Fruit fly (Drosophila melanogaster) whole organism, pupa: ENCODE measurements around the gene VhaM9.7-b.

ENCODE experiments used
- CG10348 ChIP-seq: fragments of 200-800 bp; sonication (Bioruptor generic); IDR thresholded peaks from 2 replicates; pipeline ENCODE4 v1.3.6; 2022; ENCODE audit warnings: missing biosample characterization, missing genetic modification characterization
- CG12605 ChIP-seq: fragments of 200-800 bp; sonication (Bioruptor generic); IDR thresholded peaks from 2 replicates; pipeline ENCODE4 v1.3.6; 2022; ENCODE audit warnings: missing biosample characterization, missing genetic modification characterization
- CG13204 ChIP-seq: fragments of 200-800 bp; sonication (Bioruptor generic); optimal IDR thresholded peaks from 2 replicates; lab custom pipeline; 2018; ENCODE audit warnings: missing biosample characterization, mild to moderate bottlenecking, missing genetic modification characterization, moderate library complexity
- CG14655 ChIP-seq: fragments of 200-800 bp; sonication (Bioruptor generic); optimal IDR thresholded peaks from 3 replicates; lab custom pipeline; 2017; ENCODE audit warnings: mild to moderate bottlenecking, missing biosample characterization, missing genetic modification reagents, missing genetic modification characterization
- CG15710 ChIP-seq: fragments of 200-800 bp; sonication (Bioruptor generic); optimal IDR thresholded peaks from 2 replicates; lab custom pipeline; 2018; ENCODE audit warnings: missing biosample characterization, mild to moderate bottlenecking, missing genetic modification characterization, moderate library complexity
- CG17806 ChIP-seq: fragments of 200-800 bp; sonication (Bioruptor generic); optimal IDR thresholded peaks from 2 replicates; lab custom pipeline; 2018; ENCODE audit warnings: missing biosample characterization, mild to moderate bottlenecking, missing genetic modification characterization, moderate library complexity
- CG32121 ChIP-seq: fragments of 200-800 bp; sonication (Bioruptor generic); IDR thresholded peaks from 2 replicates; pipeline ENCODE4 v1.3.6; 2022; ENCODE audit warnings: missing biosample characterization, missing genetic modification characterization
- CG34367 ChIP-seq: fragments of 200-800 bp; sonication (Bioruptor generic); optimal IDR thresholded peaks from 2 replicates; lab custom pipeline; 2018; ENCODE audit warnings: missing biosample characterization, mild to moderate bottlenecking, missing genetic modification characterization
- CG4496 ChIP-seq: fragments of 200-800 bp; sonication (Bioruptor generic); IDR thresholded peaks from 3 replicates; pipeline ENCODE4 v1.3.6; 2022; ENCODE audit warnings: missing biosample characterization, missing genetic modification characterization
- CG8159 ChIP-seq: fragments of 200-800 bp; sonication (Bioruptor generic); optimal IDR thresholded peaks from 3 replicates; lab custom pipeline; 2018; ENCODE audit warnings: missing biosample characterization, mild to moderate bottlenecking, missing genetic modification characterization, moderate library complexity
- CG8301 ChIP-seq: fragments of 200-800 bp; sonication (Bioruptor generic); optimal IDR thresholded peaks from 2 replicates; lab custom pipeline; 2018; ENCODE audit warnings: missing biosample characterization, mild to moderate bottlenecking, missing genetic modification characterization
- CG9948 ChIP-seq: fragments of 200-800 bp; sonication (Bioruptor generic); optimal IDR thresholded peaks from 2 replicates; lab custom pipeline; 2018; ENCODE audit warnings: missing biosample characterization, mild to moderate bottlenecking, missing genetic modification characterization, moderate library complexity
- D1 ChIP-seq: fragments of 200-800 bp; sonication (Bioruptor generic); optimal IDR thresholded peaks from 2 replicates; lab custom pipeline; 2018; ENCODE audit warnings: missing biosample characterization, mild to moderate bottlenecking, missing genetic modification characterization, moderate library complexity
- EcR ChIP-seq: fragments of 200-800 bp; sonication (Bioruptor generic); optimal IDR thresholded peaks from 3 replicates; lab custom pipeline; 2019; ENCODE audit warnings: missing biosample characterization, missing genetic modification characterization, mild to moderate bottlenecking, moderate library complexity, missing genetic modification reagents
- Ets98B ChIP-seq: fragments of 200-800 bp; sonication (Bioruptor generic); IDR thresholded peaks from 2 replicates; pipeline ENCODE4 v1.3.6; 2022; ENCODE audit warnings: missing biosample characterization, missing genetic modification characterization
- Pif1A ChIP-seq: fragments of 200-800 bp; sonication (Bioruptor generic); optimal IDR thresholded peaks from 3 replicates; lab custom pipeline; 2016; ENCODE audit warnings: missing biosample characterization, missing genetic modification characterization
- Pif1B ChIP-seq: fragments of 200-800 bp; sonication (Bioruptor generic); optimal IDR thresholded peaks from 3 replicates; lab custom pipeline; 2016; ENCODE audit warnings: missing biosample characterization, missing genetic modification characterization
- Snoo ChIP-seq: fragments of 200-800 bp; sonication (Bioruptor generic); optimal IDR thresholded peaks from 3 replicates; lab custom pipeline; 2017; ENCODE audit warnings: missing biosample characterization, mild to moderate bottlenecking, missing genetic modification characterization, inconsistent platforms
- fd96Ca ChIP-seq: fragments of 200-800 bp; sonication (Bioruptor generic); IDR thresholded peaks from 3 replicates; pipeline ENCODE4 v1.3.6; 2022; ENCODE audit warnings: missing biosample characterization, missing genetic modification characterization
- gl ChIP-seq: fragments of 200-800 bp; sonication (Bioruptor generic); optimal IDR thresholded peaks from 2 replicates; lab custom pipeline; 2018; ENCODE audit warnings: missing biosample characterization, mild to moderate bottlenecking, missing genetic modification characterization
- rn ChIP-seq: fragments of 200-800 bp; sonication (Bioruptor generic); IDR thresholded peaks from 2 replicates; pipeline ENCODE4 v1.3.6; 2022; ENCODE audit warnings: missing biosample characterization, missing genetic modification characterization

VhaM9.7-b gene

DNA sequence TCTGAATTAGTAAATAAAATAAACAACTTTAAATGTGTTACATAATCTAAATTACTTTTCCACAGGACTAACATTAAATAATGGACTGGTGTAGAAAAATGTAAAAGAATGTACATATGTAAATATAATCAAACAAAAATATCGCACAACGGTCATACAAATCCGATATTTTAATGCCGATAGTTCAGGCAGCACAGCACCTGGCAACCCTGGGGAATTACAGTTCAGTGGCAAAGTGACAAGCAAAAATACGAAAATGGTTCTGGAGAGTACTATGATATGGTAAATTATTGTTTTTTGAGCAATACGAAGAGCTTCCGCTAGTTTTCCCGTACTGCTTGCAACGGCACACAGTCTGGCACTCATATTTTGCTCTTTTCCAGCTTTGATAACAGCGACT lies 2.8 kb upstream of the VhaM9.7-b start, which contains the start of gene Rpn10:
Gene Rpn10 (plus strand): TSS at position 144 of the 400 bp plus-strand sequence.
- TF ChIP-seq Ets98B = no peak
- peak; percentile 6 for TF ChIP-seq Snoo (tag; lab: Kevin White, UChicago)
- peak; percentile 27 for TF ChIP-seq D1 (tag; lab: Kevin White, UChicago)
- peak; percentile 63 for TF ChIP-seq EcR

DNA sequence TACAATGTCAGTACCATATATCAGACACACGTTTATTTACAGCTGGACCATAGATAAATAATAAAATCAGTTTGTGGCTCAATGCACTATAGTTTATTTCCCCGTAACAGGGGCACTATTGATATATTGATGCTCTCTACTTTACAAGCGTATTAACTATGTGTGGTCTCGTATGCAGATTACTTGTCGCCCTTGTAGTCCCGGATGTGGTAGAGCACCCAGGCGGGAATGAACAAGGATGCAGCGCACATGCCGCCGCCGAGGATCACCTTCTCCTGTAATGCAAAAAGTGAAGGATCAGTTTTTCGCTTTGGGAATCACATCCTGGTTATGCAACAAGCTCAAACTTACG lies 793 bp upstream of the VhaM9.7-b start:
- TF ChIP-seq Snoo (tag; lab: Kevin White, UChicago) (no peak), fd96Ca (GFP tag; lab: Robert Waterston, UW) (no peak), CG15710 (tag; lab: Kevin White, UChicago) (no peak), CG32121 (GFP tag; lab: Robert Waterston, UW) (no peak), CG13204 (GFP tag; lab: Kevin White, UChicago) (no peak), gl (tag; lab: Kevin White, UChicago) (no peak), CG8159 (tag; lab: Kevin White, UChicago) (no peak)

DNA sequence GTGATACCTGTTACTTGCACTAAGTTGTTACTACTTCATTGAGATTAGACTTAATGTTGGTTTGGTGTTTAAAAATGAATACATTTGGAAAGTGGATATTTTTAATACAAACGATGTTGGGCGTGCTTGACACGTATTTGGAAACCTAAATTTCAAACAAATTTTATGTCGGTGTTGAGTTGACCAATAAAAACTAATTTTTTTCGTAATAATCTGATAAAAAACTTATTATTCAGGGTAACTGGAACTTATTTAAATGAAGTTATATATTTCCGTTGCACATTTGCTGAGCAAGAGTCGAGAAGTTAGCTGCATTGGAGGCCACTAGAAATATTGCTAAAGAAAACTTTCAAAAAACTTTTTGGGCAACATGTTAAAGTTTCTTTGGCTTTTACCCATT lies 2.4 kb downstream of the VhaM9.7-b start, which contains the start of gene CG33290:
Gene CG33290 (plus strand): TSS at position 301 of the 400 bp plus-strand sequence.
- TF ChIP-seq Snoo (tag; lab: Kevin White, UChicago) = no peak
- TF ChIP-seq rn (GFP tag; lab: Robert Waterston, UW) = no peak
- TF ChIP-seq CG32121 (GFP tag; lab: Robert Waterston, UW) = no peak
- TF ChIP-seq gl (tag; lab: Kevin White, UChicago) = no peak
- TF ChIP-seq EcR = no peak
- TF ChIP-seq fd96Ca (GFP tag; lab: Robert Waterston, UW) = no peak
- no peak for TF ChIP-seq CG12605 (GFP tag; lab: Robert Waterston, UW)
- TF ChIP-seq Ets98B = no peak
- TF ChIP-seq Pif1A (GFP tag; lab: Kevin White, UChicago) = no peak
- TF ChIP-seq Pif1B (GFP tag; lab: Kevin White, UChicago) = no peak
- TF ChIP-seq CG34367 (tag; lab: Kevin White, UChicago) = no peak
- no peak for TF ChIP-seq CG10348 (GFP tag; lab: Robert Waterston, UW)
- TF ChIP-seq CG13204 (GFP tag; lab: Kevin White, UChicago) = no peak
- no peak for TF ChIP-seq CG9948 (tag; lab: Kevin White, UChicago)
- TF ChIP-seq CG8159 (tag; lab: Kevin White, UChicago) = no peak
- TF ChIP-seq CG17806 (tag; lab: Kevin White, UChicago) = no peak
- TF ChIP-seq D1 (tag; lab: Kevin White, UChicago) = no peak

DNA sequence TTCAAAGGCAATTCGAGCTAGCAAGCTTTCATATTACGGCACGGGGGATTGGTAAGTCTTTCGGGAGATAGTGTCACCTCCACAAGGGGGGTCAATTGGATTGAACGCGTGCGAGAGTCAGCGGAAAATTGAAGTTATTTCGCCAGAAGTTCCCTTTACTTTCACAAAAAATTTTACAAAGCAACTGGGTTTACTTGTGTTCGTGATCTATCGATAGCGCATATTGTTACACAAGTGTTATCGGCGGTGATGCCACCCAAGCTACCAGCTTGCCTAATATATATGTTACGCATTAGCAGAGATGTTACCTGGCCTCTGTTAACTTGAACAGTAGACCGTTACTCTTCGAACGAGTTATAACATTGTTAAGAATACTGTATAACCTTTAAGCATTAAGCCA lies 15.1 kb downstream of the VhaM9.7-b start, which contains the start of gene Wnk:
Gene Wnk (minus strand): TSS at position 177 of the 400 bp plus-strand sequence.
- no peak for TF ChIP-seq D1 (tag; lab: Kevin White, UChicago)
- no peak for TF ChIP-seq CG8159 (tag; lab: Kevin White, UChicago)
- no peak for TF ChIP-seq CG13204 (GFP tag; lab: Kevin White, UChicago)
- TF ChIP-seq Pif1B (GFP tag; lab: Kevin White, UChicago) = no peak
- TF ChIP-seq CG8301 (tag; lab: Kevin White, UChicago) = no peak
- no peak for TF ChIP-seq EcR
- no peak for TF ChIP-seq CG15710 (tag; lab: Kevin White, UChicago)
- no peak for TF ChIP-seq Snoo (tag; lab: Kevin White, UChicago)
- no peak for TF ChIP-seq CG12605 (GFP tag; lab: Robert Waterston, UW)
- no peak for TF ChIP-seq CG14655
- no peak for TF ChIP-seq Pif1A (GFP tag; lab: Kevin White, UChicago)
- no peak for TF ChIP-seq CG4496 (GFP tag; lab: Robert Waterston, UW)
- no peak for TF ChIP-seq gl (tag; lab: Kevin White, UChicago)
- no peak for TF ChIP-seq CG32121 (GFP tag; lab: Robert Waterston, UW)
- no peak for TF ChIP-seq Ets98B
- TF ChIP-seq rn (GFP tag; lab: Robert Waterston, UW) = no peak
- TF ChIP-seq CG17806 (tag; lab: Kevin White, UChicago) = no peak
- TF ChIP-seq CG34367 (tag; lab: Kevin White, UChicago) = no peak
- no peak for TF ChIP-seq CG10348 (GFP tag; lab: Robert Waterston, UW)

DNA sequence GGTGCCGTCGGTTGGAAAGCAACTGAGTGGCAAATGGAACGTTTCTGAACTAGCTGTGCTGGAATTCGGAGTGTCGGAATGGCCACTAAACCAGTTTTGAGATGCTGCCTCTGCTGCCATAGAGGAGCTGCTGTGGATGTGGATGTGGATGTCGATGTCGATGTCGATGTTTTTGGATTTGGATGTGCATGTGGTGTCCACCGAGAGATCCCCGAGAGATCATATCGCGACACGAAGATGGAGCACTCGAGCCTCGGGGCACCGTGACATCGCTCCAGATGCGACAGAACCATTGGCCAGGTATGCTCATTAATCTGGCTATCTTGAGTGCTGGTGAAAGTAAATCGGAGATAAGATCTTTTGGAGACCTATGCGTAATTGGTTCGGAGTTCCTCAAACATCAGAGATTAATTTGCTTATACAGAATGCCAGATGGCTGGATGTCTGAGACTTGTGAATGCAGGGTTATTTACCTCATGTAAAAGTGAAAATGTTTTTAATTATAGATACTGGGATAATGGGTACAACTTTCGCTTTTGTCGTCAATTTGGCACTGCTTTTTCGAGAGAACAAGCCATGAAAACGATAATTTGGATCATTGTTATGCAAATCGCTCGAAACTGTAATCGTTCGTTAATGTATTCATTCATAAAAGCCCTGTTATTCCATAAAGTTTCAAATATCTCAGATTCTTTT lies 18.7 kb downstream of the VhaM9.7-b start, which contains the start of gene CG7173:
Gene CG7173 (minus strand): TSS at position 51 of the 696 bp plus-strand sequence.
- no peak for TF ChIP-seq fd96Ca (GFP tag; lab: Robert Waterston, UW)

DNA sequence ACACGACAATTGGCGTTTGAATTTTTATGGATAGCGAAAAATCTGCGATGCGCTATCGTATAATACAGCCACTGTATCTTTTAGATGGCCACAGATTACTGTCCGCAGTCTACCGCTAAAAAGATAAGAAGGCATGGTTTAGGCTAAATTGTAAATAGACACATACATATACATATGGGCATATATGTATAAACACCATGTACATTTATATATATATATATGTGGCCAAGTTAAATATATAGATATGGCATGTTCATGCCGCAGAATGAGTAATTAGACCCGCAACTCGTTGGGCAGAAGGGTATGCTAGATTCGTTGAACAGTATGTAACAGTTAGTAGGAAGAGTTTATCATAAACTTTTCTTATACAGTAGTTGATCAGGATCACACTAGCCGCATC lies 22.4 kb downstream of the VhaM9.7-b start, which contains the start of gene CapaR:
Gene CapaR (minus strand): TSS at position 101 of the 400 bp plus-strand sequence.
- TF ChIP-seq CG9948 (tag; lab: Kevin White, UChicago) (no peak), CG14655 (no peak), Pif1B (GFP tag; lab: Kevin White, UChicago) (no peak), CG32121 (GFP tag; lab: Robert Waterston, UW) (no peak), CG15710 (tag; lab: Kevin White, UChicago) (no peak), Ets98B (no peak), CG10348 (GFP tag; lab: Robert Waterston, UW) (no peak), gl (tag; lab: Kevin White, UChicago) (no peak), CG8159 (tag; lab: Kevin White, UChicago) (no peak), CG34367 (tag; lab: Kevin White, UChicago) (no peak), CG17806 (tag; lab: Kevin White, UChicago) (no peak), D1 (tag; lab: Kevin White, UChicago) (no peak), CG12605 (GFP tag; lab: Robert Waterston, UW) (no peak), Pif1A (GFP tag; lab: Kevin White, UChicago) (no peak), CG4496 (GFP tag; lab: Robert Waterston, UW) (no peak), CG8301 (tag; lab: Kevin White, UChicago) (no peak), rn (GFP tag; lab: Robert Waterston, UW) (no peak)
- TF ChIP-seq, all 21 proteins: peak for 0
